Worm (Caenorhabditis elegans) whole organism, midembryonic: ENCODE data around the gene ntl-3.

Experiments used
- T22C8.4 ChIP-seq: fragments of 200-800 bp; sonication (Bioruptor generic); IDR thresholded peaks from 2 replicates; pipeline ENCODE4 v1.3.6; 2022; ENCODE audit warnings: missing genetic modification characterization, missing compliant biosample characterization
- cog-1 ChIP-seq: sonication (generic microtip); optimal IDR thresholded peaks from 2 replicates; lab custom pipeline; 2016; ENCODE audit warnings: missing genetic modification characterization, missing compliant biosample characterization
- flt-1 ChIP-seq: fragments of 200-800 bp; sonication (Bioruptor generic); IDR thresholded peaks from 2 replicates; pipeline ENCODE4 v1.3.6; 2022; ENCODE audit warnings: missing genetic modification characterization, missing compliant biosample characterization
- klf-2 ChIP-seq: fragments of 200-800 bp; sonication (Bioruptor generic); conservative IDR thresholded peaks from 2 replicates; pipeline ENCODE4 v1.3.6; 2022; ENCODE audit warnings: missing genetic modification reagents, missing genetic modification characterization, missing compliant biosample characterization
- med-1 ChIP-seq: sonication (generic microtip); optimal IDR thresholded peaks from 2 replicates; lab custom pipeline; 2017; ENCODE audit warnings: missing genetic modification characterization, mild to moderate bottlenecking, missing compliant biosample characterization, antibody characterized with exemption, missing genetic modification reagents; ENCODE audit not compliant: insufficient read depth
- ref-1 ChIP-seq: fragments of 200-800 bp; sonication (Bioruptor generic); conservative IDR thresholded peaks from 2 replicates; pipeline ENCODE4 v1.3.6; 2022; ENCODE audit warnings: missing genetic modification reagents, missing genetic modification characterization, missing compliant biosample characterization
- tab-1 ChIP-seq: fragments of 200-800 bp; sonication (Bioruptor generic); IDR thresholded peaks from 2 replicates; pipeline ENCODE4 v1.3.6; 2022; ENCODE audit warnings: missing genetic modification characterization, missing compliant biosample characterization
- ztf-23 ChIP-seq: fragments of 200-800 bp; sonication (Bioruptor generic); IDR thresholded peaks from 2 replicates; pipeline ENCODE4 v1.3.6; 2022; ENCODE audit warnings: missing genetic modification reagents, missing genetic modification characterization, missing compliant biosample characterization
- ztf-29 ChIP-seq: fragments of 200-800 bp; sonication (Bioruptor generic); IDR thresholded peaks from 2 replicates; pipeline ENCODE4 v1.3.6; 2022; ENCODE audit warnings: missing genetic modification reagents, missing genetic modification characterization, missing compliant biosample characterization

- no peak for TF ChIP-seq ztf-29 (GFP tag; lab: Robert Waterston, UW)
- TF ChIP-seq med-1 (GFP tag; lab: Kevin White, UChicago): no peak
- TF ChIP-seq ref-1: no peak
- TF ChIP-seq flt-1 (GFP tag; lab: Robert Waterston, UW): no peak
- no peak for TF ChIP-seq klf-2 (GFP tag; lab: Robert Waterston, UW)
- TF ChIP-seq cog-1 (tag; lab: Kevin White, UChicago): no peak
- TF ChIP-seq ztf-23 (GFP tag; lab: Robert Waterston, UW): no peak
- no peak for TF ChIP-seq tab-1 (GFP tag; lab: Robert Waterston, UW)
- TF ChIP-seq T22C8.4 (GFP tag; lab: Robert Waterston, UW): no peak
Measured at ce11 chrIII:11794389-11794788, 51.9 kb downstream of the ntl-3 start.
